Worm (Caenorhabditis elegans) whole organism, late embryonic: ENCODE data around the gene F41H8.2.

Experiments used
- F13H6.1 ChIP-seq: sonication (generic microtip); optimal IDR thresholded peaks from 2 replicates; lab custom pipeline; 2016; ENCODE audit warnings: missing genetic modification characterization, missing compliant biosample characterization
- K02D7.2 ChIP-seq: sonication (generic microtip); optimal IDR thresholded peaks from 2 replicates; lab custom pipeline; 2017; ENCODE audit warnings: mild to moderate bottlenecking, missing genetic modification characterization, missing compliant biosample characterization
- T23F11.4 ChIP-seq: fragments of 200-800 bp; sonication (Bioruptor generic); optimal IDR thresholded peaks from 2 replicates; lab custom pipeline; 2018; ENCODE audit warnings: mild to moderate bottlenecking, missing genetic modification characterization, missing compliant biosample characterization
- ama-1 ChIP-seq: fragments of 150-350 bp; optimal IDR thresholded peaks from 2 replicates; lab custom pipeline; 2014
- ceh-14 ChIP-seq: sonication (generic microtip); optimal IDR thresholded peaks from 2 replicates; lab custom pipeline; 2016; ENCODE audit warnings: missing genotype, missing genetic modification characterization, missing compliant biosample characterization
- ceh-24 ChIP-seq: sonication (generic microtip); optimal IDR thresholded peaks from 2 replicates; lab custom pipeline; 2016; ENCODE audit warnings: mild to moderate bottlenecking, missing genetic modification characterization, missing compliant biosample characterization
- dve-1 ChIP-seq: sonication (generic microtip); optimal IDR thresholded peaks from 2 replicates; lab custom pipeline; 2017; ENCODE audit warnings: antibody characterized with exemption, mild to moderate bottlenecking, missing genetic modification characterization, missing compliant biosample characterization
- hlh-6 ChIP-seq: sonication (generic microtip); optimal IDR thresholded peaks from 2 replicates; lab custom pipeline; 2016; ENCODE audit warnings: missing genotype, missing genetic modification characterization, missing compliant biosample characterization
- nhr-11 ChIP-seq: fragments of 150-350 bp; optimal IDR thresholded peaks from 2 replicates; lab custom pipeline; 2014; ENCODE audit warnings: missing biosample characterization, missing genetic modification characterization
- pqm-1 ChIP-seq: sonication (generic microtip); optimal IDR thresholded peaks from 2 replicates; lab custom pipeline; 2016; ENCODE audit warnings: missing genetic modification characterization, missing compliant biosample characterization
- rnt-1 ChIP-seq: sonication (generic microtip); optimal IDR thresholded peaks from 2 replicates; lab custom pipeline; 2016; ENCODE audit warnings: missing genetic modification characterization, missing compliant biosample characterization
- ttx-3 ChIP-seq: sonication (generic microtip); optimal IDR thresholded peaks from 2 replicates; lab custom pipeline; 2016; ENCODE audit warnings: missing genetic modification reagents, missing genetic modification characterization, missing compliant biosample characterization

DNA sequence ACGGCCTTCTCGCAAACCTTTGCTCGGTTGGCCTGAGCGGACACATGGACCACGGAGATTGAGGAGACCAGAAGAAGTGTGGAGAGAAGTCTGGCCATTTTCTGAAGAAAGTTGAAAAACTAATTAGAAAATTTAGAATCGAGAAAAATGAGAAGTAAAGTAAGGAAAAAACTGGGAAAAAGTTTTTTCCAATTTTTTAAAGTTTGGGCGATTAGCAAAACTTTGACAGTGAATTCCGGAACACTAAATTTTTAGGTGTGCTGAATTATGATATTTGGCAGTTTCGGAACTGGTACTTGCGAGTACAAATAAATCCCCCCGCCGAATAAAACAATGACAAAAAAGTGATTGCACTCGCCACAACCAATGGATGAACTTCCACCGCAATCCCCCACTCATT lies 40.5 kb downstream of the F41H8.2 start, which contains the start of gene T02B11.3:
- no peak for TF ChIP-seq rnt-1 (tag; lab: Kevin White, UChicago)
- TF ChIP-seq K02D7.2, result no peak
- no peak for TF ChIP-seq ceh-14
- TF ChIP-seq pqm-1 (tag; lab: Kevin White, UChicago), result no peak
- no peak for TF ChIP-seq ama-1 (lab: Kevin White, UChicago)
- no peak for TF ChIP-seq ceh-24
- no peak for TF ChIP-seq ttx-3
- TF ChIP-seq dve-1 (tag; lab: Kevin White, UChicago), result no peak
- no peak for TF ChIP-seq F13H6.1
- TF ChIP-seq T23F11.4 (GFP tag; lab: Kevin White, UChicago), result no peak
- TF ChIP-seq hlh-6 (tag; lab: Kevin White, UChicago), result no peak
- TF ChIP-seq nhr-11 (tag; lab: Kevin White, UChicago), result no peak
